Fruit fly (Drosophila melanogaster) whole organism, prepupa: ENCODE measurements around the gene CG14300.

Experiments used
- Blimp-1 ChIP-seq: fragments of 200-800 bp; sonication (Bioruptor generic); optimal IDR thresholded peaks from 3 replicates; lab custom pipeline; 2017; ENCODE audit warnings: missing biosample characterization, missing genetic modification characterization, mild to moderate bottlenecking, moderate library complexity, missing genetic modification reagents
- CG10669 ChIP-seq: fragments of 200-800 bp; sonication (Bioruptor generic); optimal IDR thresholded peaks from 3 replicates; lab custom pipeline; 2018; ENCODE audit warnings: missing biosample characterization, mild to moderate bottlenecking, missing genetic modification characterization, moderate library complexity
- CG11902 ChIP-seq: fragments of 200-800 bp; sonication (Bioruptor generic); optimal IDR thresholded peaks from 3 replicates; lab custom pipeline; 2016; ENCODE audit warnings: missing biosample characterization, missing genetic modification characterization
- CG15336 ChIP-seq: fragments of 200-800 bp; sonication (Bioruptor generic); IDR thresholded peaks from 2 replicates; pipeline ENCODE4 v1.3.6; 2022; ENCODE audit warnings: missing biosample characterization, missing genetic modification characterization
- CG1621 ChIP-seq: fragments of 200-800 bp; sonication (Bioruptor generic); optimal IDR thresholded peaks from 3 replicates; lab custom pipeline; 2018; ENCODE audit warnings: missing biosample characterization, mild to moderate bottlenecking, missing genetic modification characterization
- CG16779 ChIP-seq: fragments of 200-800 bp; sonication (Bioruptor generic); optimal IDR thresholded peaks from 3 replicates; lab custom pipeline; 2017; ENCODE audit warnings: missing biosample characterization, mild to moderate bottlenecking, missing genetic modification characterization
- CG3032 ChIP-seq: fragments of 200-800 bp; optimal IDR thresholded peaks from 2 replicates; lab custom pipeline; 2019; ENCODE audit warnings: missing biosample characterization, mild to moderate bottlenecking, missing genetic modification characterization, moderate library complexity
- CG31627 ChIP-seq: fragments of 200-800 bp; sonication (Bioruptor generic); optimal IDR thresholded peaks from 3 replicates; lab custom pipeline; 2016; ENCODE audit warnings: missing biosample characterization, missing genetic modification characterization
- CG32006 ChIP-seq: fragments of 200-800 bp; sonication (Bioruptor generic); optimal IDR thresholded peaks from 3 replicates; lab custom pipeline; 2017; ENCODE audit warnings: missing biosample characterization, mild to moderate bottlenecking, missing genetic modification characterization
- CG34406 ChIP-seq: fragments of 200-800 bp; sonication (Bioruptor generic); optimal IDR thresholded peaks from 3 replicates; lab custom pipeline; 2016; ENCODE audit warnings: missing biosample characterization, missing genetic modification characterization
- CG3919 ChIP-seq: fragments of 200-800 bp; sonication (Bioruptor generic); optimal IDR thresholded peaks from 3 replicates; lab custom pipeline; 2016; ENCODE audit warnings: missing biosample characterization, missing genetic modification characterization
- CG4318 ChIP-seq: fragments of 200-800 bp; sonication (Bioruptor generic); optimal IDR thresholded peaks from 3 replicates; lab custom pipeline; 2017; ENCODE audit warnings: missing biosample characterization, mild to moderate bottlenecking, missing genetic modification characterization
- CG6792 ChIP-seq: fragments of 200-800 bp; sonication (Bioruptor generic); optimal IDR thresholded peaks from 3 replicates; lab custom pipeline; 2016; ENCODE audit warnings: missing biosample characterization, missing genetic modification characterization
- CG6854 ChIP-seq: fragments of 200-800 bp; sonication (Bioruptor generic); optimal IDR thresholded peaks from 2 replicates; lab custom pipeline; 2017; ENCODE audit warnings: missing biosample characterization, mild to moderate bottlenecking, missing genetic modification characterization
- CG8119 ChIP-seq: fragments of 200-800 bp; sonication (Bioruptor generic); IDR thresholded peaks from 3 replicates; pipeline ENCODE4 v1.3.6; 2022; ENCODE audit warnings: missing biosample characterization, missing genetic modification characterization
- CG9139 ChIP-seq: fragments of 200-800 bp; sonication (Bioruptor generic); optimal IDR thresholded peaks from 3 replicates; lab custom pipeline; 2017; ENCODE audit warnings: missing biosample characterization, mild to moderate bottlenecking, missing genetic modification characterization
- Eip78C ChIP-seq: fragments of 200-800 bp; sonication (Bioruptor generic); peaks from one replicate; lab custom pipeline; 2016; ENCODE audit warnings: missing biosample characterization, missing genetic modification characterization
- Eip93F ChIP-seq: fragments of 200-800 bp; sonication (Bioruptor generic); optimal IDR thresholded peaks from 2 replicates; lab custom pipeline; 2016; ENCODE audit warnings: missing biosample characterization, mild to moderate bottlenecking, missing genetic modification characterization
- Ets21C ChIP-seq: fragments of 200-800 bp; sonication (Bioruptor generic); optimal IDR thresholded peaks from 3 replicates; lab custom pipeline; 2016; ENCODE audit warnings: missing biosample characterization, missing genetic modification characterization
- Gug ChIP-seq: fragments of 200-800 bp; sonication (Bioruptor generic); IDR thresholded peaks from 2 replicates; pipeline ENCODE4 v1.3.6; 2022; ENCODE audit warnings: missing biosample characterization, missing genetic modification characterization
- Hr38 ChIP-seq: sonication (Bioruptor generic); optimal IDR thresholded peaks from 2 replicates; lab custom pipeline; 2016; ENCODE audit warnings: missing biosample characterization, missing genetic modification characterization
- Hr39 ChIP-seq: fragments of 200-800 bp; sonication (Bioruptor generic); optimal IDR thresholded peaks from 2 replicates; lab custom pipeline; 2016; ENCODE audit warnings: missing biosample characterization, missing genetic modification characterization
- Hr4 ChIP-seq: fragments of 200-800 bp; sonication (Bioruptor generic); optimal IDR thresholded peaks from 3 replicates; lab custom pipeline; 2016; ENCODE audit warnings: missing biosample characterization, missing genetic modification characterization
- Lpt ChIP-seq: fragments of 200-800 bp; sonication (Bioruptor generic); optimal IDR thresholded peaks from 3 replicates; lab custom pipeline; 2016; ENCODE audit warnings: missing biosample characterization, missing genetic modification characterization
- Met ChIP-seq: fragments of 200-800 bp; sonication (Bioruptor generic); optimal IDR thresholded peaks from 3 replicates; lab custom pipeline; 2016; ENCODE audit warnings: missing biosample characterization, missing genetic modification characterization
- Sox102F ChIP-seq: fragments of 200-800 bp; sonication (Bioruptor generic); optimal IDR thresholded peaks from 2 replicates; lab custom pipeline; 2016; ENCODE audit warnings: missing biosample characterization, mild to moderate bottlenecking, missing genetic modification characterization
- Sox14 ChIP-seq: fragments of 200-800 bp; sonication (Bioruptor generic); optimal IDR thresholded peaks from 3 replicates; lab custom pipeline; 2016; ENCODE audit warnings: missing biosample characterization, missing genetic modification characterization
- Sox15 ChIP-seq: fragments of 200-800 bp; sonication (Bioruptor generic); optimal IDR thresholded peaks from 3 replicates; lab custom pipeline; 2016; ENCODE audit warnings: missing biosample characterization, missing genetic modification characterization
- achi ChIP-seq: fragments of 200-800 bp; sonication (Bioruptor generic); optimal IDR thresholded peaks from 3 replicates; lab custom pipeline; 2016; ENCODE audit warnings: missing biosample characterization, missing genetic modification characterization
- cyc ChIP-seq: fragments of 200-800 bp; sonication (Bioruptor generic); optimal IDR thresholded peaks from 3 replicates; lab custom pipeline; 2016; ENCODE audit warnings: missing biosample characterization, missing genetic modification characterization
- dsx ChIP-seq: fragments of 200-800 bp; optimal IDR thresholded peaks from 3 replicates; lab custom pipeline; 2019; ENCODE audit warnings: missing biosample characterization, mild to moderate bottlenecking, missing genetic modification characterization, moderate library complexity; ENCODE audit not compliant: poor library complexity, severe bottlenecking
- eg ChIP-seq: fragments of 200-800 bp; sonication (Bioruptor generic); IDR thresholded peaks from 3 replicates; pipeline ENCODE4 v1.3.6; 2022; ENCODE audit warnings: missing biosample characterization, missing genetic modification characterization
- esn ChIP-seq: fragments of 200-800 bp; sonication (Bioruptor generic); optimal IDR thresholded peaks from 2 replicates; lab custom pipeline; 2016; ENCODE audit warnings: missing biosample characterization, mild to moderate bottlenecking, missing genetic modification characterization, moderate library complexity
- fd59A ChIP-seq: fragments of 200-800 bp; sonication (Bioruptor generic); optimal IDR thresholded peaks from 2 replicates; lab custom pipeline; 2017; ENCODE audit warnings: missing biosample characterization, mild to moderate bottlenecking, missing genetic modification characterization, missing genetic modification reagents
- fkh ChIP-seq: fragments of 200-800 bp; sonication (Bioruptor generic); optimal IDR thresholded peaks from 3 replicates; lab custom pipeline; 2017; ENCODE audit warnings: missing biosample characterization, mild to moderate bottlenecking, missing genetic modification characterization, moderate library complexity
- lz ChIP-seq: fragments of 200-800 bp; sonication (Bioruptor generic); optimal IDR thresholded peaks from 3 replicates; lab custom pipeline; 2016; ENCODE audit warnings: missing biosample characterization, missing genetic modification characterization
- net ChIP-seq: fragments of 200-800 bp; sonication (Bioruptor generic); optimal IDR thresholded peaks from 3 replicates; lab custom pipeline; 2016; ENCODE audit warnings: missing biosample characterization, missing genetic modification characterization
- pdm3 ChIP-seq: fragments of 200-800 bp; sonication (Bioruptor generic); optimal IDR thresholded peaks from 3 replicates; lab custom pipeline; 2016; ENCODE audit warnings: missing biosample characterization, missing genetic modification characterization
- spab ChIP-seq: fragments of 200-800 bp; sonication (Bioruptor generic); optimal IDR thresholded peaks from 2 replicates; lab custom pipeline; 2017; ENCODE audit warnings: missing biosample characterization, mild to moderate bottlenecking, missing genetic modification characterization, missing genetic modification reagents
- ss ChIP-seq, 2 experiments: fragments of 200-800 bp; sonication (Bioruptor generic); optimal IDR thresholded peaks; 2 replicates in 1 of 2; 3 replicates in 1 of 2; lab custom pipeline; 2017 to 2018; ENCODE audit warnings: mild to moderate bottlenecking in 2 of 2, missing biosample characterization in 2 of 2, missing genetic modification characterization in 2 of 2, moderate library complexity in 1 of 2
- svp ChIP-seq: fragments of 200-800 bp; sonication (Bioruptor generic); peaks from one replicate; lab custom pipeline; 2016; ENCODE audit warnings: missing biosample characterization, missing genetic modification characterization
- topi ChIP-seq: fragments of 200-800 bp; sonication (Bioruptor generic); optimal IDR thresholded peaks from 3 replicates; lab custom pipeline; 2016; ENCODE audit warnings: missing biosample characterization, missing genetic modification characterization
- vri ChIP-seq: fragments of 200-800 bp; sonication (Bioruptor generic); optimal IDR thresholded peaks from 3 replicates; lab custom pipeline; 2016; ENCODE audit warnings: missing biosample characterization, mild to moderate bottlenecking, missing genetic modification characterization

CG14300 gene

dm6 chr3R:18726334-18726733 is 32.8 kb upstream of the CG14300 start, which contains the start of gene CG7714:
TSS of gene CG7714 (minus strand) at chr3R:18726434.
- TF ChIP-seq cyc (no peak), Hr4 (no peak), fkh (no peak), CG6854 (GFP tag; lab: Kevin White, UChicago) (no peak)

dm6 chr3R:18722490-18722889 is 29.0 kb upstream of the CG14300 start, which contains the start of gene CG34283:
TSS of gene CG34283 (minus strand) at chr3R:18722590.
- no peak for TF ChIP-seq CG34406 (GFP tag; lab: Kevin White, UChicago)
- no peak for TF ChIP-seq Hr39 (GFP tag; lab: Kevin White, UChicago)
- no peak for TF ChIP-seq CG32006 (GFP tag; lab: Kevin White, UChicago)
- no peak for TF ChIP-seq fd59A (GFP tag; lab: Kevin White, UChicago)
- no peak for TF ChIP-seq dsx (GFP tag; lab: Kevin White, UChicago)
- TF ChIP-seq Gug (GFP tag; lab: Robert Waterston, UW), result no peak
- TF ChIP-seq net (GFP tag; lab: Kevin White, UChicago), result no peak
- TF ChIP-seq vri (GFP tag; lab: Kevin White, UChicago), result no peak
- no peak for TF ChIP-seq ss (GFP tag; optimal IDR thresholded peaks at IDR 0.05; lab: Kevin White, UChicago)
- TF ChIP-seq pdm3 (GFP tag; lab: Kevin White, UChicago), result no peak
- TF ChIP-seq CG10669 (GFP tag; lab: Kevin White, UChicago), result no peak
- no peak for TF ChIP-seq CG4318 (GFP tag; lab: Kevin White, UChicago)
- TF ChIP-seq Eip93F (GFP tag; lab: Kevin White, UChicago), result no peak
- TF ChIP-seq CG9139 (GFP tag; lab: Kevin White, UChicago), result no peak
- TF ChIP-seq achi (GFP tag; lab: Kevin White, UChicago), result no peak

dm6 chr3R:18721368-18721767 is 27.9 kb upstream of the CG14300 start:
- no peak for TF ChIP-seq Hr38 (GFP tag; lab: Kevin White, UChicago)
- no peak for TF ChIP-seq Lpt (GFP tag; lab: Kevin White, UChicago)
- TF ChIP-seq eg, result no peak
- TF ChIP-seq Eip78C (GFP tag; lab: Kevin White, UChicago), result no peak
- no peak for TF ChIP-seq CG15336 (GFP tag; lab: Robert Waterston, UW)
- no peak for TF ChIP-seq topi

- TF ChIP-seq Sox14 (GFP tag; lab: Kevin White, UChicago), result peak; percentile 67
- peak; percentile 68 for TF ChIP-seq CG6792 (GFP tag; lab: Kevin White, UChicago)
- TF ChIP-seq CG3919 (GFP tag; lab: Kevin White, UChicago), result peak; percentile 71
- peak; percentile 45 to 74 for TF ChIP-seq ss (GFP tag; optimal IDR thresholded peaks at IDR 0.05; lab: Kevin White, UChicago)
- TF ChIP-seq topi, result peak; percentile 69
- peak; percentile 64 for TF ChIP-seq pdm3 (GFP tag; lab: Kevin White, UChicago)
- TF ChIP-seq esn, result no peak
- peak; percentile 59 for TF ChIP-seq achi (GFP tag; lab: Kevin White, UChicago)
- peak; percentile 55 for TF ChIP-seq CG1621
- TF ChIP-seq Eip78C (GFP tag; lab: Kevin White, UChicago), result peak; percentile 91
- TF ChIP-seq spab, result peak; percentile 70
- peak; percentile 55 for TF ChIP-seq CG31627
- peak; percentile 13 for TF ChIP-seq CG16779 (tag; lab: Kevin White, UChicago)
- no peak for TF ChIP-seq CG8119 (GFP tag; lab: Robert Waterston, UW)
- peak; percentile 29 for TF ChIP-seq Hr4
- peak; percentile 74 for TF ChIP-seq CG3032 (tag; lab: Kevin White, UChicago)
- TF ChIP-seq CG10669 (GFP tag; lab: Kevin White, UChicago), result peak; percentile 69
- peak; percentile 19 for TF ChIP-seq Blimp-1 (GFP tag; lab: Kevin White, UChicago)
- TF ChIP-seq CG32006 (GFP tag; lab: Kevin White, UChicago), result peak; percentile 49
- peak; percentile 19 for TF ChIP-seq Sox15 (GFP tag; lab: Kevin White, UChicago)
- peak; percentile 12 for TF ChIP-seq CG4318 (GFP tag; lab: Kevin White, UChicago)
- TF ChIP-seq CG11902 (GFP tag; lab: Kevin White, UChicago), result peak; percentile 39
- peak; percentile 68 for TF ChIP-seq Sox102F (GFP tag; lab: Kevin White, UChicago)
- peak; percentile 52 for TF ChIP-seq Ets21C
- 0 out of 2 replicates have a peak, but pooled peaks have one; percentile 11 for TF ChIP-seq Gug (GFP tag; lab: Robert Waterston, UW)
- peak; percentile 76 for TF ChIP-seq Met (GFP tag; lab: Kevin White, UChicago)
- no peak for TF ChIP-seq Eip93F (GFP tag; lab: Kevin White, UChicago)
- TF ChIP-seq Lpt (GFP tag; lab: Kevin White, UChicago), result no peak
- TF ChIP-seq svp (GFP tag; lab: Kevin White, UChicago), result peak; percentile 88
- TF ChIP-seq vri (GFP tag; lab: Kevin White, UChicago), result peak; percentile 63
- TF ChIP-seq lz, result peak; percentile 65
- no peak for TF ChIP-seq CG6854 (GFP tag; lab: Kevin White, UChicago)
These were observed 26.3 kb upstream of the CG14300 start for dm6 chr3R:18719767-18720341.
